Worm (Caenorhabditis elegans) whole organism, L4 larva: Measurements from ENCODE around the gene Y57A10A.13.

Experiments
- D1046.2 ChIP-seq: fragments of 200-800 bp; sonication (Bioruptor generic); IDR thresholded peaks from 2 replicates; pipeline ENCODE4 v1.3.6; 2022; ENCODE audit warnings: missing genetic modification characterization, missing compliant biosample characterization
- R02D3.7 ChIP-seq: fragments of 150-350 bp; sonication (generic microtip); optimal IDR thresholded peaks from 3 replicates; lab custom pipeline; 2014; ENCODE audit warnings: missing biosample characterization, missing genetic modification characterization
- T20F7.1 ChIP-seq: fragments of 200-800 bp; sonication (Bioruptor generic); optimal IDR thresholded peaks from 2 replicates; lab custom pipeline; 2018; ENCODE audit warnings: mild to moderate bottlenecking, missing genetic modification characterization, missing compliant biosample characterization
- Y48G9A.11 ChIP-seq: fragments of 200-800 bp; sonication (Bioruptor generic); IDR thresholded peaks from 2 replicates; pipeline ENCODE4 v1.3.6; 2022; ENCODE audit warnings: missing genetic modification reagents, missing genetic modification characterization, missing compliant biosample characterization
- aha-1 ChIP-seq: fragments of 150-350 bp; peaks from one replicate; lab custom pipeline; 2014; ENCODE audit warnings: missing biosample characterization, missing genetic modification characterization
- arid-1 ChIP-seq: fragments of 200-800 bp; sonication (Bioruptor generic); conservative IDR thresholded peaks from 2 replicates; pipeline ENCODE4 v1.3.6; 2022; ENCODE audit warnings: missing genetic modification reagents, missing genetic modification characterization, missing compliant biosample characterization
- attf-4 ChIP-seq: sonication (generic microtip); optimal IDR thresholded peaks from 3 replicates; lab custom pipeline; 2017; ENCODE audit warnings: missing biosample characterization, missing genetic modification characterization
- ceh-32 ChIP-seq: sonication (generic microtip); optimal IDR thresholded peaks from 2 replicates; lab custom pipeline; 2016; ENCODE audit warnings: mild to moderate bottlenecking, missing genetic modification characterization, missing compliant biosample characterization; ENCODE audit not compliant: poor library complexity
- ceh-44 ChIP-seq: fragments of 200-800 bp; sonication (Bioruptor generic); IDR thresholded peaks from 2 replicates; pipeline ENCODE4 v1.3.6; 2022; ENCODE audit warnings: missing genetic modification reagents, missing genetic modification characterization, missing compliant biosample characterization
- ceh-62 ChIP-seq: sonication (generic microtip); optimal IDR thresholded peaks from 2 replicates; lab custom pipeline; 2017; ENCODE audit warnings: missing biosample characterization, missing genetic modification characterization
- daf-12 ChIP-seq: fragments of 150-350 bp; optimal IDR thresholded peaks from 2 replicates; lab custom pipeline; 2014; ENCODE audit warnings: missing biosample characterization, missing genetic modification reagents, missing genetic modification characterization
- daf-19 ChIP-seq: fragments of 200-800 bp; sonication (Bioruptor generic); conservative IDR thresholded peaks from 2 replicates; pipeline ENCODE4 v1.3.6; 2022; ENCODE audit warnings: missing genetic modification characterization, missing compliant biosample characterization
- duxl-1 ChIP-seq: sonication (generic microtip); optimal IDR thresholded peaks from 2 replicates; lab custom pipeline; 2016; ENCODE audit warnings: mild to moderate bottlenecking, missing genetic modification characterization, moderate library complexity, missing compliant biosample characterization; ENCODE audit not compliant: poor library complexity
- dve-1 ChIP-seq: sonication (generic microtip); optimal IDR thresholded peaks from 2 replicates; lab custom pipeline; 2017; ENCODE audit warnings: antibody characterized with exemption, mild to moderate bottlenecking, missing genetic modification characterization, missing compliant biosample characterization; ENCODE audit not compliant: insufficient read depth
- fos-1 ChIP-seq: fragments of 150-350 bp; optimal IDR thresholded peaks from 2 replicates; lab custom pipeline; 2014; ENCODE audit warnings: missing biosample characterization, missing genetic modification characterization
- hif-1 ChIP-seq, 2 experiments: sonication (generic microtip); optimal IDR thresholded peaks; 2 replicates each; lab custom pipeline; 2016 to 2017; ENCODE audit warnings: missing compliant biosample characterization in 2 of 2, missing genetic modification characterization in 2 of 2, missing genetic modification reagents in 2 of 2, missing genotype in 2 of 2, mild to moderate bottlenecking in 1 of 2
- hmg-1.1 ChIP-seq: fragments of 200-800 bp; sonication (Bioruptor generic); IDR thresholded peaks from 2 replicates; pipeline ENCODE4 v1.3.6; 2022; ENCODE audit warnings: missing genetic modification reagents, missing genetic modification characterization, missing compliant biosample characterization
- lin-1 ChIP-seq: fragments of 200-800 bp; sonication (Bioruptor generic); IDR thresholded peaks from 2 replicates; pipeline ENCODE4 v1.3.6; 2022; ENCODE audit warnings: missing genetic modification reagents, missing genetic modification characterization, missing compliant biosample characterization
- lin-29 ChIP-seq: fragments of 200-800 bp; sonication (Bioruptor generic); IDR thresholded peaks from 2 replicates; pipeline ENCODE4 v1.3.6; 2022; ENCODE audit warnings: missing genetic modification reagents, missing genetic modification characterization, missing compliant biosample characterization
- lin-38 ChIP-seq: fragments of 200-800 bp; sonication (Bioruptor generic); IDR thresholded peaks from 2 replicates; pipeline ENCODE4 v1.3.6; 2022; ENCODE audit warnings: missing genetic modification reagents, missing genetic modification characterization, missing compliant biosample characterization
- lin-39 ChIP-seq: fragments of 150-350 bp; optimal IDR thresholded peaks from 2 replicates; lab custom pipeline; 2014; ENCODE audit warnings: missing biosample characterization, missing genetic modification reagents, missing genetic modification characterization
- lir-3 ChIP-seq: sonication (generic microtip); optimal IDR thresholded peaks from 2 replicates; lab custom pipeline; 2016; ENCODE audit warnings: mild to moderate bottlenecking, missing genetic modification characterization, missing compliant biosample characterization
- lsy-2 ChIP-seq, 2 experiments: fragments of 150-350 bp in 1 of 2; sonication (generic microtip) in 1 of 2; optimal IDR thresholded peaks; 2 replicates each; lab custom pipeline; 2014 to 2017; ENCODE audit warnings: missing biosample characterization in 2 of 2, missing genetic modification characterization in 2 of 2
- madf-9 ChIP-seq: fragments of 200-800 bp; sonication (Bioruptor generic); conservative IDR thresholded peaks from 2 replicates; pipeline ENCODE4 v1.3.6; 2022; ENCODE audit warnings: missing genetic modification reagents, missing genetic modification characterization, missing compliant biosample characterization
- mep-1 ChIP-seq: fragments of 150-350 bp; sonication (generic microtip); optimal IDR thresholded peaks from 3 replicates; lab custom pipeline; 2014; ENCODE audit warnings: missing biosample characterization, missing genetic modification characterization
- mxl-3 ChIP-seq: fragments of 200-800 bp; sonication (Bioruptor generic); optimal IDR thresholded peaks from 2 replicates; lab custom pipeline; 2018; ENCODE audit warnings: mild to moderate bottlenecking, missing genetic modification characterization, missing compliant biosample characterization
- nhr-102 ChIP-seq: sonication (generic microtip); optimal IDR thresholded peaks from 2 replicates; lab custom pipeline; 2016; ENCODE audit warnings: mild to moderate bottlenecking, missing genetic modification characterization, moderate library complexity, missing compliant biosample characterization
- nhr-41 ChIP-seq: fragments of 200-800 bp; sonication (Bioruptor generic); IDR thresholded peaks from 2 replicates; pipeline ENCODE4 v1.3.6; 2022; ENCODE audit warnings: missing genetic modification reagents, missing genetic modification characterization, missing compliant biosample characterization
- nhr-42 ChIP-seq: fragments of 200-800 bp; sonication (Bioruptor generic); IDR thresholded peaks from 2 replicates; pipeline ENCODE4 v1.3.6; 2022; ENCODE audit warnings: missing genetic modification characterization, missing compliant biosample characterization
- pha-4 ChIP-seq, 2 experiments: fragments of 150-350 bp in 1 of 2; fragments of 200-800 bp in 1 of 2; sonication (Bioruptor generic) in 1 of 2; IDR thresholded peaks in 1 of 2; optimal IDR thresholded peaks in 1 of 2; 2 replicates each; pipeline versions ENCODE4 v1.3.6 to Lab custom; 2014 to 2022; ENCODE audit warnings: missing genetic modification characterization in 2 of 2, missing genetic modification reagents in 2 of 2, missing biosample characterization in 1 of 2, missing compliant biosample characterization in 1 of 2
- saeg-2 ChIP-seq: fragments of 200-800 bp; sonication (Bioruptor generic); IDR thresholded peaks from 2 replicates; pipeline ENCODE4 v1.3.6; 2022; ENCODE audit warnings: missing genetic modification reagents, missing genetic modification characterization, missing compliant biosample characterization
- set-16 ChIP-seq: fragments of 200-800 bp; sonication (Bioruptor generic); IDR thresholded peaks from 2 replicates; pipeline ENCODE4 v1.3.6; 2022; ENCODE audit warnings: missing genetic modification reagents, missing genetic modification characterization, missing compliant biosample characterization
- spr-1 ChIP-seq: sonication (generic microtip); optimal IDR thresholded peaks from 2 replicates; lab custom pipeline; 2016; ENCODE audit warnings: mild to moderate bottlenecking, missing genetic modification characterization, missing compliant biosample characterization
- tag-97 ChIP-seq: fragments of 200-800 bp; sonication (Bioruptor generic); IDR thresholded peaks from 2 replicates; pipeline ENCODE4 v1.3.6; 2022; ENCODE audit warnings: missing genetic modification characterization, missing compliant biosample characterization
- unc-39 ChIP-seq: sonication (generic microtip); optimal IDR thresholded peaks from 2 replicates; lab custom pipeline; 2017; ENCODE audit warnings: missing biosample characterization, missing genetic modification characterization
- unc-62 ChIP-seq, 3 experiments: fragments of 150-350 bp in 1 of 3; sonication (generic microtip); optimal IDR thresholded peaks in 2 of 3; peaks in 1 of 3; 1 replicate in 1 of 3; 2 replicates in 2 of 3; lab custom pipeline; 2014 to 2017; ENCODE audit warnings: missing biosample characterization in 3 of 3, missing genetic modification characterization in 3 of 3, missing genetic modification reagents in 3 of 3, missing genotype in 1 of 3
- vab-7 ChIP-seq: fragments of 200-800 bp; sonication (Bioruptor generic); IDR thresholded peaks from 2 replicates; pipeline ENCODE4 v1.3.6; 2022; ENCODE audit warnings: missing genetic modification reagents, missing genetic modification characterization, missing compliant biosample characterization
- zag-1 ChIP-seq: fragments of 150-350 bp; optimal IDR thresholded peaks from 2 replicates; lab custom pipeline; 2014; ENCODE audit warnings: missing biosample characterization, missing genetic modification characterization
- zfp-2 ChIP-seq: sonication (generic microtip); optimal IDR thresholded peaks from 2 replicates; lab custom pipeline; 2016; ENCODE audit warnings: mild to moderate bottlenecking, missing genetic modification characterization, missing compliant biosample characterization
- zfp-3 ChIP-seq: fragments of 200-800 bp; sonication (Bioruptor generic); conservative IDR thresholded peaks from 2 replicates; pipeline ENCODE4 v1.3.6; 2022; ENCODE audit warnings: missing genetic modification reagents, missing genetic modification characterization, missing compliant biosample characterization
- zip-11 ChIP-seq: fragments of 200-800 bp; sonication (Bioruptor generic); IDR thresholded peaks from 2 replicates; pipeline ENCODE4 v1.3.6; 2022; ENCODE audit warnings: missing genetic modification characterization, missing compliant biosample characterization
- ztf-7 ChIP-seq: fragments of 150-350 bp; optimal IDR thresholded peaks from 2 replicates; lab custom pipeline; 2014; ENCODE audit warnings: missing biosample characterization, missing genetic modification characterization

The Y57A10A.13 gene

ce11 chrII:12222524-12222923 is 37.8 kb upstream of the Y57A10A.13 start (continued):
- TF ChIP-seq nhr-41 (GFP tag; lab: Robert Waterston, UW) (no peak), duxl-1 (tag; lab: Kevin White, UChicago) (no peak), spr-1 (peak; percentile 2)

- TF ChIP-seq nhr-102 (tag; lab: Kevin White, UChicago), result no peak
- TF ChIP-seq hmg-1.1 (GFP tag; lab: Robert Waterston, UW), result no peak
- peak; percentile 76 for TF ChIP-seq set-16 (GFP tag; lab: Robert Waterston, UW)
- TF ChIP-seq zfp-2 (tag; lab: Kevin White, UChicago), result no peak
- 0 out of 2 replicates have a peak, but pooled peaks have one; percentile 22 for TF ChIP-seq Y48G9A.11 (GFP tag; lab: Robert Waterston, UW)
- no peak for TF ChIP-seq ceh-32 (tag; lab: Kevin White, UChicago)
- TF ChIP-seq lsy-2 (tag; optimal IDR thresholded peaks at IDR 0.05; lab: Kevin White, UChicago), result no peak
- TF ChIP-seq aha-1 (tag; lab: Kevin White, UChicago), result peak; percentile 45
Measured at ce11 chrII:12214562-12214961, 29.9 kb upstream of the Y57A10A.13 start.

- no peak for TF ChIP-seq hmg-1.1 (GFP tag; lab: Robert Waterston, UW)
- peak in 1 of 2 experiments; percentile 56 for TF ChIP-seq unc-62 (GFP tag; optimal IDR thresholded peaks at IDR 0.05 in 1 of 2; lab: Kevin White, UChicago)
- TF ChIP-seq unc-62 (tag; optimal IDR thresholded peaks at IDR 0.05; lab: Kevin White, UChicago), result no peak
- TF ChIP-seq vab-7 (GFP tag; lab: Robert Waterston, UW), result no peak
- TF ChIP-seq set-16 (GFP tag; lab: Robert Waterston, UW), result peak; percentile 94
Measured at ce11 chrII:12211652-12212245, 27.0 kb upstream of the Y57A10A.13 start.

DNA sequence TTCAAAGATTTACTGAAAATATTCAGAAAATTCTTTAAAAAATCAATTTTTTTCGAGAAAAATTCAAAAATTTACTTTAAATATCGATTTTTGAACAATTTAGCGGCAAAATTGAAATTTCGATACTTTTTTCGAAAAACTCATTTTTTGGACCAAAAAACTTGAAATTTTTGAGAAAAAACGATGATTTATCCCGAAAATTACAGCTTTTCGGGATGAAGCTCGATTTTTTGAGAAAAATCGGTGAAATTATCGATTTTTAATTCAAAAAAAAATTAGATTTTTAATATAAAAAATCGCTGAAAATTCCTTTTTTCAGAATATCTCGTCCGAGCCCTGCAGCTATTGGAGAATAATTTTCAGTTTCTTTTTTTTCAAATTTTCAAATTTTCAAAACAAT is 24.0 kb upstream of the Y57A10A.13 start:
- TF ChIP-seq T20F7.1 (GFP tag; lab: Kevin White, UChicago), result no peak
- TF ChIP-seq lin-39 (tag; lab: Kevin White, UChicago), result no peak
- no peak for TF ChIP-seq daf-19
- no peak for TF ChIP-seq unc-39 (tag; lab: Kevin White, UChicago)
- TF ChIP-seq lir-3 (tag; lab: Kevin White, UChicago), result no peak
- TF ChIP-seq mep-1 (tag; lab: Kevin White, UChicago), result no peak
- peak; percentile 59; the same call in 1 of the 2 replicates for TF ChIP-seq zfp-3
- TF ChIP-seq lin-38, result peak; percentile 21; the same call in 1 of the 2 replicates
- no peak for TF ChIP-seq attf-4 (tag; lab: Kevin White, UChicago)
- TF ChIP-seq pha-4 (GFP tag; IDR thresholded peaks at IDR 0.05; lab: Robert Waterston, UW), result 0 out of 2 replicates have a peak, but pooled peaks have one; percentile 19
- no peak for TF ChIP-seq pha-4 (tag; optimal IDR thresholded peaks at IDR 0.05; lab: Kevin White, UChicago)
- no peak for TF ChIP-seq lin-29 (GFP tag; lab: Robert Waterston, UW)
- no peak for TF ChIP-seq nhr-42 (GFP tag; lab: Robert Waterston, UW)
- no peak for TF ChIP-seq tag-97 (GFP tag; lab: Robert Waterston, UW)
- TF ChIP-seq hif-1 (tag; optimal IDR thresholded peaks at IDR 0.05; lab: Kevin White, UChicago), result no peak
- no peak for TF ChIP-seq saeg-2 (GFP tag; lab: Robert Waterston, UW)
- no peak for TF ChIP-seq zip-11 (GFP tag; lab: Robert Waterston, UW)
- no peak for TF ChIP-seq fos-1
- TF ChIP-seq D1046.2 (GFP tag; lab: Robert Waterston, UW), result no peak
- no peak for TF ChIP-seq aha-1 (tag; lab: Kevin White, UChicago)

DNA sequence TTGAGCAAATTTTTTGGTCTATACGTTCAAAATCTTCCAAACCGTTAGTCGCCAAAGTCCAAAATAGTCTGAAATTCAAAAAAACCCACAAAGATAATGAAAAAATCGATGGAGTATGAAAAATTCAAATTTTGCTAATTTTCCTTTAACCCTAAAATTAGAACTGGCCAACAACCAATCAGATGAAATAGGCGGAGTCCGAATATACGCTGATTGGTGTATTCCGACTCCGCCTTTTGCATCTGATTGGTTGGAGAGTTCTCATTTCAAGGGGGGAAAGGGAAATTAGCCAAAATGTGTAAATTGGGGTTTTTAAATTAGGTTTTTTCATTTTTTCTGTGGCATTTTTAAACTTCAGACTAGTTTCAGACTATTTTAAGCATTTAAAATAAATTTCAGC is 19.9 kb upstream of the Y57A10A.13 start:
- TF ChIP-seq dve-1 (tag; lab: Kevin White, UChicago) (no peak), lin-1 (no peak), ztf-7 (tag; lab: Kevin White, UChicago) (no peak), madf-9 (GFP tag; lab: Robert Waterston, UW) (no peak), zag-1 (tag; lab: Kevin White, UChicago) (no peak), ceh-62 (tag; lab: Kevin White, UChicago) (no peak), R02D3.7 (tag; lab: Kevin White, UChicago) (no peak), mxl-3 (GFP tag; lab: Kevin White, UChicago) (no peak), ceh-44 (GFP tag; lab: Robert Waterston, UW) (no peak), arid-1 (GFP tag; lab: Robert Waterston, UW) (no peak), daf-12 (no peak), mep-1 (tag; lab: Kevin White, UChicago) (no peak), spr-1 (no peak)
